Fruit fly (Drosophila melanogaster): ENCODE measurements around the gene Lcp65Ab2.

The Lcp65Ab2 gene

dm6 chr3L:6184884-6185438, 38.5 kb downstream of the Lcp65Ab2 start, which contains the start of the genes D19B and CG43293 (continued):
- peak; percentile 88 for TF ChIP-seq CG1602 (GFP tag; optimal IDR thresholded peaks at IDR 0.05)
- TF ChIP-seq CG10366 (GFP tag; IDR thresholded peaks at IDR 0.05) = peak; percentile 93
- peak; percentile 52 for TF ChIP-seq wek (GFP tag; optimal IDR thresholded peaks at IDR 0.05)
- TF ChIP-seq Nf-YC (tag; optimal IDR thresholded peaks at IDR 0.05) = peak; percentile 72
- no peak for TF ChIP-seq CG7271 (tag; optimal IDR thresholded peaks at IDR 0.05)
- TF ChIP-seq ERR (GFP tag; optimal IDR thresholded peaks at IDR 0.05) = peak; percentile 90
- peak; percentile 75 for TF ChIP-seq tap (tag; optimal IDR thresholded peaks at IDR 0.05)
- peak; percentile 56 for TF ChIP-seq CG10431 (GFP tag; optimal IDR thresholded peaks at IDR 0.05)
- peak; percentile 92 for TF ChIP-seq ase (GFP tag; IDR thresholded peaks at IDR 0.05)
- no peak for TF ChIP-seq Doc2 (GFP tag; IDR thresholded peaks at IDR 0.05)
- peak in 1 of 2 experiments; percentile 69 for TF ChIP-seq insv (GFP tag; optimal IDR thresholded peaks at IDR 0.05)
- TF ChIP-seq HLH54F (GFP tag; optimal IDR thresholded peaks at IDR 0.05) = peak; percentile 91
- peak; percentile 70 for TF ChIP-seq CG10147 (GFP tag; optimal IDR thresholded peaks at IDR 0.05)
- peak; percentile 92 for TF ChIP-seq CHES-1-like (GFP tag; optimal IDR thresholded peaks at IDR 0.05)
- TF ChIP-seq Bdp1 (GFP tag; optimal IDR thresholded peaks at IDR 0.05) = peak; percentile 52
- TF ChIP-seq CG6272 (GFP tag; IDR thresholded peaks at IDR 0.05) = peak; percentile 81
- peak; percentile 78 for TF ChIP-seq maf-S (GFP tag; optimal IDR thresholded peaks at IDR 0.05)
- peak; percentile 64 for TF ChIP-seq CG6854 (GFP tag; optimal IDR thresholded peaks at IDR 0.05)
- peak; percentile 74 for TF ChIP-seq CG18476 (GFP tag; optimal IDR thresholded peaks at IDR 0.05)
- no peak; the same call in 1 of the 2 replicates for TF ChIP-seq GATAe (GFP tag; conservative IDR thresholded peaks at IDR 0.05)
- peak; percentile 81 for TF ChIP-seq HLHmδ (GFP tag; optimal IDR thresholded peaks at IDR 0.05)
- TF ChIP-seq sim (GFP tag; IDR thresholded peaks at IDR 0.05) = peak; percentile 69
- TF ChIP-seq CG9215 (GFP tag; IDR thresholded peaks at IDR 0.05) = peak; percentile 81
- peak; percentile 80 for TF ChIP-seq sug (tag; optimal IDR thresholded peaks at IDR 0.05)
- peak; percentile 92 for TF ChIP-seq CG17328 (GFP tag; IDR thresholded peaks at IDR 0.05)
- TF ChIP-seq Vsx1 (GFP tag; optimal IDR thresholded peaks at IDR 0.05) = no peak
- peak; percentile 77 for TF ChIP-seq tx (GFP tag; optimal IDR thresholded peaks at IDR 0.05)
- peak; percentile 93 for TF ChIP-seq zfh1 (GFP tag; IDR thresholded peaks at IDR 0.05)
- 0 out of 2 replicates have a peak, but pooled peaks have one; percentile 14 for TF ChIP-seq inv (GFP tag; IDR thresholded peaks at IDR 0.05; ENCODE audit: partially characterized antibody)
- peak; percentile 82 for TF ChIP-seq CG11723 (GFP tag; optimal IDR thresholded peaks at IDR 0.05)
- peak; percentile 23 for TF ChIP-seq Hey (tag; optimal IDR thresholded peaks at IDR 0.05)
- peak; percentile 84 for TF ChIP-seq Sry-β (GFP tag; optimal IDR thresholded peaks at IDR 0.05)
- TF ChIP-seq dysf (GFP tag; IDR thresholded peaks at IDR 0.05) = peak; percentile 91
- peak; percentile 26 for TF ChIP-seq Neu2 (GFP tag; optimal IDR thresholded peaks at IDR 0.05; ENCODE audit: borderline replicate concordance)
- peak; percentile 90 for TF ChIP-seq CG13624 (GFP tag; optimal IDR thresholded peaks at IDR 0.05)
- peak; percentile 45; the same call in 1 of the 2 replicates for TF ChIP-seq hbn (GFP tag; IDR thresholded peaks at IDR 0.05; ENCODE audit: partially characterized antibody)
- peak; percentile 72 for TF ChIP-seq CG2875 (GFP tag; optimal IDR thresholded peaks at IDR 0.05)
- TF ChIP-seq NK7.1 (GFP tag; optimal IDR thresholded peaks at IDR 0.05) = peak; percentile 73
- peak; percentile 84 for TF ChIP-seq CG6689 (GFP tag; IDR thresholded peaks at IDR 0.05)
- peak; percentile 59; the same call in 1 of the 2 replicates for TF ChIP-seq Bgb (GFP tag; IDR thresholded peaks at IDR 0.05; ENCODE audit: partially characterized antibody)
- peak; percentile 90 for TF ChIP-seq Sry-δ (GFP tag; optimal IDR thresholded peaks at IDR 0.05)
- peak; percentile 78 for TF ChIP-seq eyg (GFP tag; optimal IDR thresholded peaks at IDR 0.05)
- no peak for TF ChIP-seq Dfd (GFP tag; optimal IDR thresholded peaks at IDR 0.05)
- peak; percentile 63 for TF ChIP-seq CG9437 (GFP tag; optimal IDR thresholded peaks at IDR 0.05)
- TF ChIP-seq gcm2 (GFP tag; optimal IDR thresholded peaks at IDR 0.05) = peak; percentile 66
- no peak for TF ChIP-seq tio (GFP tag; optimal IDR thresholded peaks at IDR 0.05)
- TF ChIP-seq eve (GFP tag; optimal IDR thresholded peaks at IDR 0.05) = no peak
- peak; percentile 98 for TF ChIP-seq row (GFP tag; IDR thresholded peaks at IDR 0.05)
- TF ChIP-seq Nf-YB (GFP tag; optimal IDR thresholded peaks at IDR 0.05) = peak; percentile 69
- TF ChIP-seq Meics (GFP tag; optimal IDR thresholded peaks at IDR 0.05) = peak; percentile 90

Data from whole organism, embryonic.